ENCODE assay signal across 1 fruit fly cellular context in the genomic region with DNA sequence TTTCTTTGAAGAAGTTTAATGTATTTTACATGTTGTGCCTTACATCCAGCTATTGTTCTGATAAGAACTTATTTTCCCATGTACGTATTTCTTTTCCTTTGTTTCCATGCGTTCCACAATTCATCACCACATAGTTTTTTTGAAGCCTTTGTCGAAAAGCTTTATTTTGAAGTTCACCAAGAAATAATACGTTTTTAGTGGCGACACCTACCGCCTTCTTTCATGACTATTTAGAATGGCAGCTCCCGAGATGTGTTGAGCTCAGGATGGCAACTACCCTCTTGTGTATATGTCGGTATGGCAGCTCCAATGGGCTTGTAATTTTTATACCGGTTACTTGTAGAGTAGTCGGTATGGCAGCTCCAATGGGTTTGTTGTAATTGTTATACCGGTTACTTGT.
A peak's percentile ranks its signal among the peaks of the same experiment; 100 is the strongest.
TF ChIP-seq lines count a peak whose summit lies in the region.

No protein-coding gene starts in this region.

TF ChIP-seq in whole organism, embryonic, 481 proteins besides CTCF, POLR2A, EP300 and RAD21 (continued from another document):
- TF ChIP-seq CG17829 (tag; optimal IDR thresholded peaks at IDR 0.05; lab: Kevin White, UChicago) = peak; percentile 78
- TF ChIP-seq Hr51 (GFP tag; optimal IDR thresholded peaks at IDR 0.05; lab: Kevin White, UChicago) = peak in 1 of 2 experiments; percentile 25
- peak; percentile 53 for TF ChIP-seq CG13624 (GFP tag; optimal IDR thresholded peaks at IDR 0.05; lab: Kevin White, UChicago)
- TF ChIP-seq CG15696 (tag; optimal IDR thresholded peaks at IDR 0.05; lab: Kevin White, UChicago) = peak; percentile 62
- TF ChIP-seq fu2 (GFP tag; optimal IDR thresholded peaks at IDR 0.05; lab: Kevin White, UChicago) = peak; percentile 19
- no peak for TF ChIP-seq CG10543 (GFP tag; optimal IDR thresholded peaks at IDR 0.05; lab: Kevin White, UChicago)
- TF ChIP-seq CG7271 (tag; optimal IDR thresholded peaks at IDR 0.05; lab: Kevin White, UChicago) = no peak
- peak; percentile 54 for TF ChIP-seq CG7987 (GFP tag; optimal IDR thresholded peaks at IDR 0.05; lab: Kevin White, UChicago)
- no peak for TF ChIP-seq esg (GFP tag; conservative IDR thresholded peaks at IDR 0.05; lab: Robert Waterston, UW)
- TF ChIP-seq unc-4 (GFP tag; IDR thresholded peaks at IDR 0.05; lab: Robert Waterston, UW; ENCODE audit: partially characterized antibody) = no peak
- TF ChIP-seq her (GFP tag; optimal IDR thresholded peaks at IDR 0.05; lab: Kevin White, UChicago) = peak; percentile 40
- no peak for TF ChIP-seq wek (GFP tag; optimal IDR thresholded peaks at IDR 0.05; lab: Kevin White, UChicago)
- TF ChIP-seq tll (GFP tag; optimal IDR thresholded peaks at IDR 0.05; lab: Kevin White, UChicago) = no peak
- TF ChIP-seq HHEX (GFP tag; optimal IDR thresholded peaks at IDR 0.05; lab: Kevin White, UChicago) = no peak
- peak; percentile 94 for TF ChIP-seq CG10431 (GFP tag; optimal IDR thresholded peaks at IDR 0.05; lab: Kevin White, UChicago)
- no peak for TF ChIP-seq CG10959 (GFP tag; IDR thresholded peaks at IDR 0.05; lab: Robert Waterston, UW)
- TF ChIP-seq CG12942 (GFP tag; optimal IDR thresholded peaks at IDR 0.05; lab: Kevin White, UChicago) = no peak
- TF ChIP-seq HmgD (GFP tag; optimal IDR thresholded peaks at IDR 0.05; lab: Kevin White, UChicago) = peak; percentile 87
- no peak for TF ChIP-seq Taf1 (GFP tag; IDR thresholded peaks at IDR 0.05; lab: Robert Waterston, UW)
- TF ChIP-seq ci (GFP tag; IDR thresholded peaks at IDR 0.05; lab: Robert Waterston, UW) = peak; percentile 71; the same call in 2 of the 3 replicates
- no peak for TF ChIP-seq ems (GFP tag; optimal IDR thresholded peaks at IDR 0.05; lab: Kevin White, UChicago)
- TF ChIP-seq Bteb2 (GFP tag; optimal IDR thresholded peaks at IDR 0.05; lab: Kevin White, UChicago) = peak; percentile 17
- TF ChIP-seq pum (GFP tag; optimal IDR thresholded peaks at IDR 0.05; lab: Kevin White, UChicago) = peak; percentile 25
- TF ChIP-seq Myb (GFP tag; optimal IDR thresholded peaks at IDR 0.05; lab: Kevin White, UChicago) = peak; percentile 80
- peak in 1 of 2 experiments; percentile 35 for TF ChIP-seq eve (GFP tag; optimal IDR thresholded peaks at IDR 0.05; lab: Kevin White, UChicago)
- no peak for TF ChIP-seq ash1 (GFP tag; optimal IDR thresholded peaks at IDR 0.05; lab: Kevin White, UChicago)
- TF ChIP-seq CG17385 (GFP tag; optimal IDR thresholded peaks at IDR 0.05; lab: Kevin White, UChicago) = no peak
- TF ChIP-seq pb (GFP tag; optimal IDR thresholded peaks at IDR 0.05; lab: Kevin White, UChicago) = no peak
- no peak for TF ChIP-seq sob (GFP tag; IDR thresholded peaks at IDR 0.05; lab: Robert Waterston, UW)
- no peak for TF ChIP-seq Fer2 (tag; optimal IDR thresholded peaks at IDR 0.05; lab: Kevin White, UChicago)
- no peak for TF ChIP-seq CG9727 (GFP tag; optimal IDR thresholded peaks at IDR 0.05; lab: Kevin White, UChicago)
- TF ChIP-seq h (optimal IDR thresholded peaks at IDR 0.05; lab: Kevin White, UChicago) = no peak
- no peak for TF ChIP-seq stc (GFP tag; IDR thresholded peaks at IDR 0.05; lab: Robert Waterston, UW)
- TF ChIP-seq BtbVII (GFP tag; optimal IDR thresholded peaks at IDR 0.05; lab: Kevin White, UChicago) = no peak
- no peak for TF ChIP-seq CG3407 (GFP tag; optimal IDR thresholded peaks at IDR 0.05; lab: Kevin White, UChicago)
- TF ChIP-seq NC2α (GFP tag; optimal IDR thresholded peaks at IDR 0.05; lab: Kevin White, UChicago) = no peak
- peak; percentile 38 for TF ChIP-seq CoRest (tag; optimal IDR thresholded peaks at IDR 0.05; lab: Kevin White, UChicago)
- TF ChIP-seq CG15479 (GFP tag; optimal IDR thresholded peaks at IDR 0.05; lab: Kevin White, UChicago) = no peak
- no peak for TF ChIP-seq Hey (tag; optimal IDR thresholded peaks at IDR 0.05; lab: Kevin White, UChicago)
- TF ChIP-seq CG31365 (tag; optimal IDR thresholded peaks at IDR 0.05; lab: Kevin White, UChicago) = peak; percentile 68
- no peak for TF ChIP-seq Dll (GFP tag; IDR thresholded peaks at IDR 0.05; lab: Robert Waterston, UW; ENCODE audit: partially characterized antibody)
- TF ChIP-seq CG18262 (tag; optimal IDR thresholded peaks at IDR 0.05; lab: Kevin White, UChicago) = no peak
- TF ChIP-seq Pdp1 (GFP tag; optimal IDR thresholded peaks at IDR 0.05; lab: Kevin White, UChicago) = peak in 1 of 2 experiments; percentile 48
- TF ChIP-seq Hr39 (optimal IDR thresholded peaks at IDR 0.05; lab: Kevin White, UChicago) = no peak
- peak; percentile 19; the same call in 1 of the 2 replicates for TF ChIP-seq MBD-R2 (GFP tag; IDR thresholded peaks at IDR 0.05; lab: Robert Waterston, UW)
- TF ChIP-seq Xrp1 (GFP tag; IDR thresholded peaks at IDR 0.05; lab: Robert Waterston, UW) = 0 out of 2 replicates have a peak, but pooled peaks have one; percentile 24
- TF ChIP-seq CG1602 (GFP tag; optimal IDR thresholded peaks at IDR 0.05; lab: Kevin White, UChicago) = no peak
- TF ChIP-seq slbo (GFP tag; IDR thresholded peaks at IDR 0.05; lab: Robert Waterston, UW) = peak; percentile 51; the same call in 1 of the 2 replicates
- TF ChIP-seq Sry-β (GFP tag; optimal IDR thresholded peaks at IDR 0.05; lab: Kevin White, UChicago) = no peak
- no peak for TF ChIP-seq CG10366 (GFP tag; IDR thresholded peaks at IDR 0.05; lab: Robert Waterston, UW)
- no peak for TF ChIP-seq CG2889 (GFP tag; IDR thresholded peaks at IDR 0.05; lab: Robert Waterston, UW)
- peak; percentile 1 for TF ChIP-seq CG12744 (GFP tag; optimal IDR thresholded peaks at IDR 0.05; lab: Kevin White, UChicago)
- no peak for TF ChIP-seq CG30431 (GFP tag; optimal IDR thresholded peaks at IDR 0.05; lab: Kevin White, UChicago)
- TF ChIP-seq lbe (GFP tag; optimal IDR thresholded peaks at IDR 0.05; lab: Kevin White, UChicago) = no peak
- 0 out of 2 replicates have a peak, but pooled peaks have one; percentile 8 for TF ChIP-seq Adf1 (GFP tag; IDR thresholded peaks at IDR 0.05; lab: Robert Waterston, UW)
- TF ChIP-seq Ptx1 (GFP tag; IDR thresholded peaks at IDR 0.05; lab: Robert Waterston, UW) = no peak
- TF ChIP-seq pho (GFP tag; optimal IDR thresholded peaks at IDR 0.05; lab: Kevin White, UChicago) = peak; percentile 25
- TF ChIP-seq gcm2 (GFP tag; optimal IDR thresholded peaks at IDR 0.05; lab: Kevin White, UChicago) = no peak
- TF ChIP-seq mirr (GFP tag; optimal IDR thresholded peaks at IDR 0.05; lab: Kevin White, UChicago) = no peak
- TF ChIP-seq inv (GFP tag; IDR thresholded peaks at IDR 0.05; lab: Robert Waterston, UW; ENCODE audit: partially characterized antibody) = no peak
- TF ChIP-seq sens (GFP tag; lab: Kevin White, UChicago) = no peak
- TF ChIP-seq CG5180 (GFP tag; optimal IDR thresholded peaks at IDR 0.05; lab: Kevin White, UChicago) = no peak
- no peak for TF ChIP-seq CG9609 (GFP tag; optimal IDR thresholded peaks at IDR 0.05; lab: Kevin White, UChicago)
- peak; percentile 13 for TF ChIP-seq CG10654 (GFP tag; optimal IDR thresholded peaks at IDR 0.05; lab: Kevin White, UChicago)
- TF ChIP-seq CG13775 (GFP tag; optimal IDR thresholded peaks at IDR 0.05; lab: Kevin White, UChicago) = no peak
- no peak for TF ChIP-seq Doc3 (GFP tag; IDR thresholded peaks at IDR 0.05; lab: Robert Waterston, UW; ENCODE audit: partially characterized antibody)
- peak; percentile 8; the same call in 1 of the 2 replicates for TF ChIP-seq bbx (GFP tag; IDR thresholded peaks at IDR 0.05; lab: Robert Waterston, UW; ENCODE audit: partially characterized antibody)
- no peak for TF ChIP-seq sima (GFP tag; optimal IDR thresholded peaks at IDR 0.05; lab: Kevin White, UChicago)
- TF ChIP-seq Xbp1 (GFP tag; optimal IDR thresholded peaks at IDR 0.05; lab: Kevin White, UChicago) = peak; percentile 27
- no peak for TF ChIP-seq Awh (GFP tag; IDR thresholded peaks at IDR 0.05; lab: Robert Waterston, UW)
- peak; percentile 25 for TF ChIP-seq CG4424 (GFP tag; optimal IDR thresholded peaks at IDR 0.05; lab: Kevin White, UChicago)
- peak; percentile 50 to 98 for TF ChIP-seq insv (GFP tag; optimal IDR thresholded peaks at IDR 0.05; lab: Kevin White, UChicago)
- TF ChIP-seq CG17912 (GFP tag; optimal IDR thresholded peaks at IDR 0.05; lab: Kevin White, UChicago) = peak; percentile 54
- TF ChIP-seq pan (optimal IDR thresholded peaks at IDR 0.05; lab: Kevin White, UChicago) = no peak
- no peak for TF ChIP-seq pan (GFP tag; optimal IDR thresholded peaks at IDR 0.05 in 1 of 2, IDR thresholded peaks at IDR 0.05 in 1 of 2)
- no peak for TF ChIP-seq E2f1 (GFP tag; IDR thresholded peaks at IDR 0.05; lab: Robert Waterston, UW)
- TF ChIP-seq CG14965 (GFP tag; optimal IDR thresholded peaks at IDR 0.05; lab: Kevin White, UChicago; ENCODE audit: borderline replicate concordance) = peak; percentile 30
- peak; percentile 58 for TF ChIP-seq CG12659 (GFP tag; optimal IDR thresholded peaks at IDR 0.05; lab: Kevin White, UChicago)
- no peak for TF ChIP-seq CG11723 (GFP tag; optimal IDR thresholded peaks at IDR 0.05; lab: Kevin White, UChicago)
- peak; percentile 53 for TF ChIP-seq Fer1 (GFP tag; optimal IDR thresholded peaks at IDR 0.05; lab: Kevin White, UChicago)
- TF ChIP-seq PHDP (tag; optimal IDR thresholded peaks at IDR 0.05; lab: Kevin White, UChicago) = peak; percentile 25
- TF ChIP-seq ERR (GFP tag; optimal IDR thresholded peaks at IDR 0.05; lab: Kevin White, UChicago) = peak; percentile 36
- TF ChIP-seq CG8290 (GFP tag; optimal IDR thresholded peaks at IDR 0.05; lab: Kevin White, UChicago) = peak; percentile 91
- peak in 1 of 2 experiments; percentile 84 for TF ChIP-seq CG8290 (tag; optimal IDR thresholded peaks at IDR 0.05; lab: Kevin White, UChicago)
- TF ChIP-seq HmgZ (tag; optimal IDR thresholded peaks at IDR 0.05; lab: Kevin White, UChicago) = peak; percentile 87
- TF ChIP-seq cg (GFP tag; optimal IDR thresholded peaks at IDR 0.05; lab: Kevin White, UChicago) = no peak
- TF ChIP-seq zf30C (GFP tag; optimal IDR thresholded peaks at IDR 0.05; lab: Kevin White, UChicago) = no peak
- no peak for TF ChIP-seq CG3065 (GFP tag; optimal IDR thresholded peaks at IDR 0.05; lab: Kevin White, UChicago)
- peak in 1 of 3 experiments; percentile 6 for TF ChIP-seq lola (GFP tag; optimal IDR thresholded peaks at IDR 0.05; lab: Kevin White, UChicago)
- no peak for TF ChIP-seq da (GFP tag; optimal IDR thresholded peaks at IDR 0.05; lab: Kevin White, UChicago)
- peak; percentile 18 for TF ChIP-seq NfI (GFP tag; optimal IDR thresholded peaks at IDR 0.05; lab: Kevin White, UChicago)
- no peak for TF ChIP-seq cato (GFP tag; optimal IDR thresholded peaks at IDR 0.05; lab: Kevin White, UChicago; ENCODE audit: borderline replicate concordance)
- no peak for TF ChIP-seq CG18476 (GFP tag; optimal IDR thresholded peaks at IDR 0.05; lab: Kevin White, UChicago)
- TF ChIP-seq Stat92E (GFP tag; optimal IDR thresholded peaks at IDR 0.05; lab: Kevin White, UChicago) = peak in 1 of 3 experiments; percentile 26
- no peak for TF ChIP-seq Doc2 (GFP tag; IDR thresholded peaks at IDR 0.05; lab: Robert Waterston, UW)
- TF ChIP-seq tgo (GFP tag; IDR thresholded peaks at IDR 0.05; lab: Robert Waterston, UW) = no peak
- TF ChIP-seq chif (GFP tag; optimal IDR thresholded peaks at IDR 0.05; lab: Kevin White, UChicago) = peak in 1 of 2 experiments; percentile 40
- TF ChIP-seq shn (GFP tag; optimal IDR thresholded peaks at IDR 0.05; lab: Kevin White, UChicago) = peak; percentile 15
- peak; percentile 20; the same call in 1 of the 3 replicates for TF ChIP-seq row (GFP tag; IDR thresholded peaks at IDR 0.05; lab: Robert Waterston, UW)
- no peak for TF ChIP-seq cwo (GFP tag; optimal IDR thresholded peaks at IDR 0.05; lab: Kevin White, UChicago)
- TF ChIP-seq Eip74EF (GFP tag; optimal IDR thresholded peaks at IDR 0.05; lab: Kevin White, UChicago) = no peak
- TF ChIP-seq CG32532 (GFP tag; IDR thresholded peaks at IDR 0.05; lab: Robert Waterston, UW) = peak; percentile 56; the same call in 1 of the 2 replicates
- peak; percentile 26 for TF ChIP-seq Nf-YB (GFP tag; optimal IDR thresholded peaks at IDR 0.05; lab: Kevin White, UChicago)
- TF ChIP-seq Lpt (GFP tag; optimal IDR thresholded peaks at IDR 0.05; lab: Kevin White, UChicago) = no peak
- peak; percentile 38 for TF ChIP-seq jumu (GFP tag; optimal IDR thresholded peaks at IDR 0.05; lab: Kevin White, UChicago)
- no peak for TF ChIP-seq crc (GFP tag; optimal IDR thresholded peaks at IDR 0.05; lab: Kevin White, UChicago)
- TF ChIP-seq CG9797 (GFP tag; optimal IDR thresholded peaks at IDR 0.05; lab: Kevin White, UChicago) = peak; percentile 29
- no peak for TF ChIP-seq dmrt11E (tag; optimal IDR thresholded peaks at IDR 0.05; lab: Kevin White, UChicago)
